Fruit fly (Drosophila melanogaster) whole organism, embryonic: ENCODE measurements around the gene CG32278.

Experiments
- C15 ChIP-seq: fragments of 200-800 bp; sonication (Bioruptor generic); IDR thresholded peaks from 3 replicates; pipeline ENCODE4 v1.3.6; 2022; ENCODE audit warnings: missing biosample characterization, missing genetic modification characterization
- CG10462 ChIP-seq: fragments of 200-800 bp; sonication (Bioruptor generic); optimal IDR thresholded peaks from 2 replicates; lab custom pipeline; 2016; ENCODE audit warnings: missing biosample characterization, missing genetic modification characterization
- CG11456 ChIP-seq: fragments of 200-800 bp; sonication (Bioruptor generic); IDR thresholded peaks from 3 replicates; pipeline ENCODE4 v1.3.6; 2022; ENCODE audit warnings: missing biosample characterization, missing genetic modification characterization
- CG12769 ChIP-seq: fragments of 200-800 bp; sonication (Bioruptor generic); optimal IDR thresholded peaks from 2 replicates; lab custom pipeline; 2019; ENCODE audit warnings: missing biosample characterization, mild to moderate bottlenecking, missing genetic modification characterization, moderate library complexity
- CG18262 ChIP-seq: fragments of 200-800 bp; optimal IDR thresholded peaks from 3 replicates; lab custom pipeline; 2019; ENCODE audit warnings: missing biosample characterization, mild to moderate bottlenecking, missing genetic modification characterization, moderate library complexity
- CG3065 ChIP-seq: fragments of 200-800 bp; sonication (Bioruptor generic); optimal IDR thresholded peaks from 2 replicates; lab custom pipeline; 2016; ENCODE audit warnings: missing biosample characterization, missing genetic modification characterization
- CG32767 ChIP-seq: fragments of 200-800 bp; sonication (Bioruptor generic); IDR thresholded peaks from 2 replicates; pipeline ENCODE4 v1.3.6; 2022; ENCODE audit warnings: missing biosample characterization, missing genetic modification characterization
- CG4360 ChIP-seq: fragments of 200-800 bp; sonication (Bioruptor generic); IDR thresholded peaks from 2 replicates; pipeline ENCODE4 v1.3.6; 2022; ENCODE audit warnings: missing biosample characterization, missing genetic modification characterization
- CG5180 ChIP-seq: fragments of 200-800 bp; sonication (Bioruptor generic); optimal IDR thresholded peaks from 3 replicates; lab custom pipeline; 2017; ENCODE audit warnings: missing biosample characterization, missing genetic modification characterization, mild to moderate bottlenecking, moderate library complexity, missing genetic modification reagents
- CG5245 ChIP-seq: fragments of 200-800 bp; sonication (Bioruptor generic); optimal IDR thresholded peaks from 3 replicates; lab custom pipeline; 2016; ENCODE audit warnings: missing biosample characterization, missing genetic modification characterization
- CG6683 ChIP-seq: fragments of 200-800 bp; sonication (Bioruptor generic); optimal IDR thresholded peaks from 2 replicates; lab custom pipeline; 2017; ENCODE audit warnings: missing biosample characterization, mild to moderate bottlenecking, missing genetic modification characterization, missing genetic modification reagents
- CG7928 ChIP-seq: fragments of 200-800 bp; sonication (Bioruptor generic); optimal IDR thresholded peaks from 2 replicates; lab custom pipeline; 2017; ENCODE audit warnings: missing biosample characterization, mild to moderate bottlenecking, missing genetic modification characterization
- CG8359 ChIP-seq: fragments of 200-800 bp; sonication (Bioruptor generic); optimal IDR thresholded peaks from 2 replicates; lab custom pipeline; 2017; ENCODE audit warnings: missing biosample characterization, mild to moderate bottlenecking, missing genetic modification characterization, borderline replicate concordance
- CG8388 ChIP-seq: fragments of 200-800 bp; sonication (Bioruptor generic); optimal IDR thresholded peaks from 2 replicates; lab custom pipeline; 2019; ENCODE audit warnings: missing biosample characterization, mild to moderate bottlenecking, missing genetic modification characterization, moderate library complexity
- CG8944 ChIP-seq: fragments of 200-800 bp; sonication (Bioruptor generic); optimal IDR thresholded peaks from 3 replicates; lab custom pipeline; 2016; ENCODE audit warnings: missing biosample characterization, missing genetic modification characterization
- CHES-1-like ChIP-seq: fragments of 200-800 bp; sonication (Bioruptor generic); optimal IDR thresholded peaks from 2 replicates; lab custom pipeline; 2016; ENCODE audit warnings: missing biosample characterization, missing genetic modification characterization
- Dek ChIP-seq: fragments of 200-800 bp; sonication (Bioruptor generic); optimal IDR thresholded peaks from 3 replicates; lab custom pipeline; 2019; ENCODE audit warnings: missing biosample characterization, mild to moderate bottlenecking, missing genetic modification characterization, moderate library complexity
- Elba2 ChIP-seq: fragments of 200-800 bp; sonication (Bioruptor generic); optimal IDR thresholded peaks from 3 replicates; lab custom pipeline; 2016; ENCODE audit warnings: missing biosample characterization, missing genetic modification characterization
- HLH54F ChIP-seq: fragments of 200-800 bp; sonication (Bioruptor generic); optimal IDR thresholded peaks from 3 replicates; lab custom pipeline; 2016; ENCODE audit warnings: missing biosample characterization, missing genetic modification characterization
- Hr78 ChIP-seq, 2 experiments: fragments of 200-800 bp in 1 of 2; fragments of >200 bp in 1 of 2; sonication (Bioruptor generic) in 1 of 2; optimal IDR thresholded peaks; 2 replicates each; lab custom pipeline; 2017 to 2019; ENCODE audit warnings: missing biosample characterization in 2 of 2, missing genetic modification characterization in 2 of 2, mild to moderate bottlenecking in 1 of 2, moderate library complexity in 1 of 2
- Jarid2 ChIP-seq: fragments of 200-800 bp; sonication (Bioruptor generic); optimal IDR thresholded peaks from 3 replicates; lab custom pipeline; 2017; ENCODE audit warnings: mild to moderate bottlenecking, missing biosample characterization, missing genetic modification reagents, missing genetic modification characterization
- Med ChIP-seq: fragments of 200-800 bp; sonication (Bioruptor generic); peaks from one replicate; lab custom pipeline; 2016; ENCODE audit warnings: missing biosample characterization, missing genetic modification characterization, mild to moderate bottlenecking, inconsistent platforms, moderate library complexity
- Meics ChIP-seq: fragments of 200-800 bp; sonication (Bioruptor generic); optimal IDR thresholded peaks from 2 replicates; lab custom pipeline; 2017; ENCODE audit warnings: missing biosample characterization, mild to moderate bottlenecking, missing genetic modification characterization
- Oaz ChIP-seq: fragments of 200-800 bp; sonication (Bioruptor generic); IDR thresholded peaks from 2 replicates; pipeline ENCODE4 v1.3.6; 2022; ENCODE audit warnings: missing biosample characterization, missing genetic modification characterization
- PHDP ChIP-seq: fragments of 200-800 bp; sonication (Bioruptor generic); optimal IDR thresholded peaks from 3 replicates; lab custom pipeline; 2018; ENCODE audit warnings: missing biosample characterization, mild to moderate bottlenecking, missing genetic modification characterization, moderate library complexity
- Rfx ChIP-seq: fragments of 200-800 bp; sonication (Bioruptor generic); IDR thresholded peaks from 2 replicates; pipeline ENCODE4 v1.3.6; 2022; ENCODE audit warnings: missing biosample characterization, missing genetic modification characterization
- Tbp ChIP-seq: fragments of >200 bp; optimal IDR thresholded peaks from 2 replicates; lab custom pipeline; 2018; ENCODE audit warnings: missing biosample characterization, missing genetic modification characterization
- Vsx1 ChIP-seq: fragments of 200-800 bp; sonication (Bioruptor generic); optimal IDR thresholded peaks from 2 replicates; lab custom pipeline; 2017; ENCODE audit warnings: missing biosample characterization, mild to moderate bottlenecking, missing genetic modification characterization, missing genetic modification reagents
- ac ChIP-seq: fragments of 200-800 bp; sonication (Bioruptor generic); optimal IDR thresholded peaks from 3 replicates; lab custom pipeline; 2017; ENCODE audit warnings: missing biosample characterization, mild to moderate bottlenecking, missing genetic modification characterization
- chm ChIP-seq: fragments of 200-800 bp; sonication (Bioruptor generic); IDR thresholded peaks from 2 replicates; pipeline ENCODE4 v1.3.6; 2022; ENCODE audit warnings: missing biosample characterization, missing genetic modification characterization
- dimm ChIP-seq: fragments of 200-800 bp; sonication (Bioruptor generic); IDR thresholded peaks from 2 replicates; pipeline ENCODE4 v1.3.6; 2022; ENCODE audit warnings: missing biosample characterization, missing genetic modification characterization
- dm ChIP-seq: fragments of 200-800 bp; sonication (Bioruptor generic); optimal IDR thresholded peaks from 3 replicates; lab custom pipeline; 2016; ENCODE audit warnings: missing biosample characterization, missing genetic modification characterization
- eve ChIP-seq, 2 experiments: fragments of >200 bp; optimal IDR thresholded peaks; 2 replicates each; lab custom pipeline; 2017; ENCODE audit warnings: missing biosample characterization in 2 of 2, missing genetic modification characterization in 2 of 2
- grau ChIP-seq: fragments of 200-800 bp; optimal IDR thresholded peaks from 3 replicates; lab custom pipeline; 2019; ENCODE audit warnings: missing biosample characterization, mild to moderate bottlenecking, missing genetic modification characterization, moderate library complexity
- jing ChIP-seq: fragments of 200-800 bp; sonication (Bioruptor generic); optimal IDR thresholded peaks from 2 replicates; lab custom pipeline; 2018; ENCODE audit warnings: missing biosample characterization, mild to moderate bottlenecking, missing genetic modification characterization
- kni ChIP-seq: fragments of 200-800 bp; sonication (Bioruptor generic); optimal IDR thresholded peaks from 3 replicates; lab custom pipeline; 2017; ENCODE audit warnings: mild to moderate bottlenecking, missing biosample characterization, missing genetic modification reagents, missing genetic modification characterization
- nmo ChIP-seq: fragments of 200-800 bp; sonication (Bioruptor generic); optimal IDR thresholded peaks from 2 replicates; lab custom pipeline; 2018; ENCODE audit warnings: missing biosample characterization, mild to moderate bottlenecking, missing genetic modification characterization, moderate library complexity
- schlank ChIP-seq: fragments of 200-800 bp; sonication (Bioruptor generic); optimal IDR thresholded peaks from 2 replicates; lab custom pipeline; 2018; ENCODE audit warnings: missing biosample characterization, mild to moderate bottlenecking, missing genetic modification characterization
- sd ChIP-seq: fragments of 200-800 bp; sonication (Bioruptor generic); optimal IDR thresholded peaks from 3 replicates; lab custom pipeline; 2018; ENCODE audit warnings: missing biosample characterization, mild to moderate bottlenecking, missing genetic modification characterization, moderate library complexity
- sima ChIP-seq: fragments of 200-800 bp; sonication (Bioruptor generic); optimal IDR thresholded peaks from 2 replicates; lab custom pipeline; 2016; ENCODE audit warnings: missing biosample characterization, missing genetic modification characterization
- sisA ChIP-seq: fragments of 200-800 bp; sonication (Bioruptor generic); IDR thresholded peaks from 2 replicates; pipeline ENCODE4 v1.3.6; 2022; ENCODE audit warnings: missing biosample characterization, missing genetic modification characterization
- slp2 ChIP-seq: fragments of 200-800 bp; sonication (Bioruptor generic); optimal IDR thresholded peaks from 2 replicates; lab custom pipeline; 2016; ENCODE audit warnings: missing biosample characterization, missing genetic modification characterization
- sna ChIP-seq: fragments of 200-800 bp; sonication (Bioruptor generic); IDR thresholded peaks from 2 replicates; pipeline ENCODE4 v1.3.6; 2022; ENCODE audit warnings: missing biosample characterization, missing genetic modification characterization; ENCODE audit not compliant: partially characterized antibody
- sr ChIP-seq: fragments of 200-800 bp; sonication (Bioruptor generic); IDR thresholded peaks from 3 replicates; pipeline ENCODE4 v1.3.6; 2022; ENCODE audit warnings: missing biosample characterization, missing genetic modification characterization
- tup ChIP-seq: fragments of 200-800 bp; sonication (Bioruptor generic); optimal IDR thresholded peaks from 2 replicates; lab custom pipeline; 2016; ENCODE audit warnings: missing biosample characterization, mild to moderate bottlenecking, missing genetic modification characterization, moderate library complexity

Gene CG32278

DNA sequence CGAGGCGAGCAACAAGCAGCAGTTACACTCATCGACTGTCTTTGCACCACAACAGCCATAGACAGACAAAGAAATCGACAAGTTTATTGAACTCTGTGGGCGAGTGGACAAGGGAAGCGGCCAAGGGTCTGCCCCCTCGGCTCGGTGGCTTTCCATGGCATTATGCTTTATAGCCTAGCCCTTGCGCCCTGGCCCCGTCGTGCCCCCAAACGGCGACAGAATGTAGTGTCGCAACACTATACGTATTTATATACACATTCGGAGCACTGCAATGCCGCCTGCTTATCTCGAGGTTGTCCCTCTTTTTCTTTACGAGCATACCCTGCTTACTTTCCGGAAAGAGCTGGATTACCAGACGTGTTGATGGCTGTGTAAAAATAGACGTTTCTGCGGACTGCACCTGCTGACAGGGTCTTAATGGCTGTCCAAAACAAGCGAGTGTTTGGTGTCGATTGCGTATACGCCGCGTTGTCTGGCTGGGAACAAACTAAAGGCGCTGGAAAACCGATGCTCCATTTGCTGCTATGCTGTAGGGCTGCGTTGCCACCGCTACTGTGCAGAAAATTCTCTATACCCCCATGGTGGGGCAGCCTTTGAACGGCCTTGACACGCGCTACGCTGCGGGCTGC, 46.3 kb upstream of the CG32278 start (continued):
- TF ChIP-seq sisA (0 out of 2 replicates have a peak, but pooled peaks have one; percentile 4), CG12769 (peak; percentile 57)

DNA sequence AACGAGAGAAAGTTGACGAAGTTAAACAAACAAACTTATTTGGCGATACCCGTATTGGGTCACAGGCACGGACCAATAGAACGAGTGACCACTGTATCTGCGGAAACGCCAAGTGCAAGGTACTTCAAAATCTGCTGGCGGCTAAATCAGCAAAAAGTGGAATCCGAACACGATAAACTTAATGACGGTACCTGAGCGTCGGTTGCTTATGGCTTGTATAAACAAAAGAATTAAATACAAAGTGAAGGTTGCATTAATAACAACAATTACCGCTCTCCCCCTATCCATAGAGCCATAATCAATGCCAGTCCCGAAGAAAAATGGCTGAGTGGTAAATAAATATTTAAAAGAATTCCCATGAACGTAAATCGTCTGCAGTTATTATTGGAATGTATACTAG, 44.6 kb upstream of the CG32278 start:
- peak; percentile 66 for TF ChIP-seq Med (GFP tag; lab: Kevin White, UChicago)
- TF ChIP-seq slp2: no peak
- peak; percentile 45 for TF ChIP-seq grau
- no peak for TF ChIP-seq HLH54F (GFP tag; lab: Kevin White, UChicago)
- TF ChIP-seq CG8359 (GFP tag; lab: Kevin White, UChicago): no peak
- 0 out of 2 replicates have a peak, but pooled peaks have one; percentile 16 for TF ChIP-seq Oaz (GFP tag; lab: Robert Waterston, UW)
- no peak for TF ChIP-seq CG11456 (GFP tag; lab: Robert Waterston, UW)
- TF ChIP-seq, all 482 proteins: peak for 3

DNA sequence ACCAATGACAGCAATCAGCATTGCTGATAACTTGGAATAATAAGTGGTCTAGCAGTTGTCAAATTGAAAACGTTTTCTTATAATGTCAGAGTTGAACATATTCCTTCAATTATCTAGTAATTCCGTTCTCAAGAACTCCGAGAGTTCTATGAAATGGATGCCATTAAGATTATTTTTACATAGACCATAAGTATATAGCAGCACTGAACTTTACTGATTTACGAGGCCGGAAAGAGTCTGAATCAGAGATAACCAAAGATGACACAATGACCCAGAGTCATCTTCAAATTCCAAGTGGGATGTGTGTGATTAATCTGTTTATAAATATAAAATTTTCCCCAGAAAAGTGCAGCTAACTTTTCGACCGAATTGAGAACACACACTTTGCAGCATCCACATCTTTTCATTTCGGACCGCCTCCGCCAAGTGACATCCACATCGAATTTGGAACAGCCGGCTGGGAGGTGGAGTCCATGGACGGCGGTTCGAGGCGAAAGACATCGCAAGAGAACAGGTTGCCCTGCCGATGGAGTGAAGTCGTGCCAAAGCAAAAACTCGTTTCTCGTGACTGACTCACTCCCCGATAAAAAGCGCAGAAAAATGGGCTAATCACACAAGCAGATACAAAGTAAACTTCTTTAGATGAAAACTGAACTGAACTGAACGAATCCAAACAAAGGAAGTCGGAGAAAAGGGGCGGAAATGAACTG, 44.0 kb upstream of the CG32278 start:
- TF ChIP-seq tup: no peak
- no peak for TF ChIP-seq CG4360 (GFP tag; lab: Robert Waterston, UW)
- peak; percentile 3 for TF ChIP-seq kni
- TF ChIP-seq sima (GFP tag; lab: Kevin White, UChicago): no peak
- 0 out of 2 replicates have a peak, but pooled peaks have one; percentile 18 for TF ChIP-seq sna (GFP tag; lab: Robert Waterston, UW)
- TF ChIP-seq CG18262 (tag; lab: Kevin White, UChicago): no peak
- TF ChIP-seq CG7928 (GFP tag; lab: Kevin White, UChicago): no peak
- TF ChIP-seq CG8944 (GFP tag; lab: Kevin White, UChicago): no peak
- TF ChIP-seq CG5245: no peak
- TF ChIP-seq Rfx: 0 out of 2 replicates have a peak, but pooled peaks have one; percentile 19
- no peak for TF ChIP-seq Dek
- no peak for TF ChIP-seq ac (GFP tag; lab: Kevin White, UChicago)
- TF ChIP-seq dm (GFP tag; lab: Kevin White, UChicago): no peak
- TF ChIP-seq CHES-1-like: no peak
- TF ChIP-seq jing (GFP tag; lab: Kevin White, UChicago): no peak
- no peak for TF ChIP-seq CG10462
- TF ChIP-seq C15 (GFP tag; lab: Robert Waterston, UW): no peak
- TF ChIP-seq dimm (GFP tag; lab: Robert Waterston, UW): no peak
- TF ChIP-seq Hr78 (GFP tag; optimal IDR thresholded peaks at IDR 0.05; lab: Kevin White, UChicago): peak in 1 of 2 experiments; percentile 41
- TF ChIP-seq Tbp (GFP tag; lab: Kevin White, UChicago): no peak
- TF ChIP-seq sr (GFP tag; lab: Robert Waterston, UW): 0 out of 3 replicates have a peak, but pooled peaks have one; percentile 32
- peak; percentile 19 for TF ChIP-seq sd (tag; lab: Kevin White, UChicago)
- no peak for TF ChIP-seq CG3065
- TF ChIP-seq eve (GFP tag; optimal IDR thresholded peaks at IDR 0.05; lab: Kevin White, UChicago): no peak
- no peak for TF ChIP-seq PHDP
- peak; percentile 54 for TF ChIP-seq CG12769
- no peak for TF ChIP-seq Elba2
- no peak for TF ChIP-seq chm
- no peak for TF ChIP-seq CG6683 (GFP tag; lab: Kevin White, UChicago)
- no peak for TF ChIP-seq grau
- no peak for TF ChIP-seq CG32767 (GFP tag; lab: Robert Waterston, UW)
- no peak for TF ChIP-seq nmo
- no peak for TF ChIP-seq Jarid2 (GFP tag; lab: Kevin White, UChicago)
- no peak for TF ChIP-seq CG8388 (GFP tag; lab: Kevin White, UChicago)
- no peak for TF ChIP-seq schlank
- TF ChIP-seq Meics: no peak
- TF ChIP-seq CG5180 (GFP tag; lab: Kevin White, UChicago): no peak
- TF ChIP-seq Vsx1 (GFP tag; lab: Kevin White, UChicago): peak; percentile 37
